Worm (Caenorhabditis elegans): ENCODE measurements around the gene zip-12.
A peak's percentile ranks its signal among the peaks of the same experiment; 100 is the strongest.

zip-12 gene

DNA sequence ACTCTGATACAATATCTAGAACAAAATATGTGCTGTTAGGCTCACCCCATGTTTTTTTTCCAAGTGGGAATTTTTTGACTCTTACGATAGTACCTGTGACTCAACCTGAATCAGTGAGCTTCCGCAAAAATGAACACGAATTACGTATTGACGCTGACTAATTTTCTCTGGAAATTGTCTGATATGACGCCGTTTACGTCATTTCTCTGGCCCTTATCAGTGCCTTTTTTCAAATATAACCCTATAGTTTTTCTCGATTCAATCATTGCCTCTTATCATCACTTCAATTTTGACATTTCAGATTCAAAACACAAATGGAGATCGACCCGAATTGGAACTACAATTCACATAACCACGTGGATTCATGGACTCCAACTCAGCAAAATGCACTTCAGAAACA is 8.9 kb upstream of the zip-12 start, which contains the start of gene Y75B8A.28:
Gene Y75B8A.28, plus strand, starts transcription at position 296 of the 400 bp plus-strand sequence.
- TF ChIP-seq xnd-1 (tag; optimal IDR thresholded peaks at IDR 0.05) = no peak
- TF ChIP-seq lin-54 (GFP tag; optimal IDR thresholded peaks at IDR 0.05) = no peak
- TF ChIP-seq nhr-80 (tag; optimal IDR thresholded peaks at IDR 0.05) = peak; percentile 90
- TF ChIP-seq atf-7 (tag; optimal IDR thresholded peaks at IDR 0.05) = peak; percentile 49
- peak; percentile 77 for TF ChIP-seq unc-62 (GFP tag; optimal IDR thresholded peaks at IDR 0.05)
- TF ChIP-seq let-607 (tag; optimal IDR thresholded peaks at IDR 0.05) = peak in 1 of 2 experiments; percentile 26
- peak; percentile 80 for TF ChIP-seq ztf-22 (GFP tag; optimal IDR thresholded peaks at IDR 0.05)
- no peak for TF ChIP-seq cebp-1 (GFP tag; IDR thresholded peaks at IDR 0.05)
- TF ChIP-seq cebp-1 (tag; optimal IDR thresholded peaks at IDR 0.05) = peak; percentile 8

DNA sequence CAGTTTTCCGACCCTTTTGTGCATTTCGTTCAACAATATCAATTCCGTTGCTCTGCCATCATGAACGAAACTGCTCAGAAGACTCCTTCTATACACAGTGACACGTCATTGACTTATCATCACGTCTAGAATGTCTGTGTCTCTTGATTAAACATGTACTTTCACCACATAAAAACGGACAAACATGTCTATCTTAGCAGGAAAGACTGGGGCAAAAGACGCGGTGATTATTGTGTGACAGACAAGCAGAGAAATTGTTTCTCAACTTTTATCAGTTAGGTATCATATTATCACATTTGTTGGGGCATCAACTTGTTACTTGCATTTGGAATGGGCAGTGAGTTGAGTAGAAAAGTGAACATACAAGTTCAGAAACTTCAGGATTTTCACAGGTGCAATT is 2.4 kb upstream of the zip-12 start:
- TF ChIP-seq lin-40 (tag; optimal IDR thresholded peaks at IDR 0.05) (peak; percentile 22), pbrm-1 (GFP tag; IDR thresholded peaks at IDR 0.05) (no peak), T26A5.8 (tag; optimal IDR thresholded peaks at IDR 0.05) (no peak), C06A6.2 (GFP tag; conservative IDR thresholded peaks at IDR 0.05) (no peak), dox-1 (GFP tag; IDR thresholded peaks at IDR 0.05) (peak; percentile 50; the same call in 1 of the 2 replicates), Y79H2A.3 (GFP tag; conservative IDR thresholded peaks at IDR 0.05) (no peak), nfya-1 (tag; optimal IDR thresholded peaks at IDR 0.05; ENCODE audit: borderline replicate concordance, insufficient read depth) (no peak), atf-7 (tag; optimal IDR thresholded peaks at IDR 0.05) (peak; percentile 64), unc-130 (GFP tag; optimal IDR thresholded peaks at IDR 0.05) (no peak), egl-18 (GFP tag; IDR thresholded peaks at IDR 0.05) (no peak), aptf-3 (GFP tag; IDR thresholded peaks at IDR 0.05) (no peak), F10E7.11 (tag; optimal IDR thresholded peaks at IDR 0.05) (no peak), T07F8.4 (tag; optimal IDR thresholded peaks at IDR 0.05) (no peak), F57A8.1 (GFP tag; optimal IDR thresholded peaks at IDR 0.05) (no peak), let-607 (tag; optimal IDR thresholded peaks at IDR 0.05) (peak; percentile 78 to 86), hmg-1.2 (GFP tag; IDR thresholded peaks at IDR 0.05) (peak; percentile 43; the same call in 1 of the 2 replicates), unc-62 (GFP tag; optimal IDR thresholded peaks at IDR 0.05) (no peak), attf-5 (GFP tag; optimal IDR thresholded peaks at IDR 0.05) (peak; percentile 19), nhr-90 (tag; optimal IDR thresholded peaks at IDR 0.05) (peak; percentile 20), lin-26 (GFP tag; IDR thresholded peaks at IDR 0.05) (no peak), attf-6 (GFP tag; IDR thresholded peaks at IDR 0.05) (no peak), B0035.1 (tag; optimal IDR thresholded peaks at IDR 0.05) (no peak), sea-2 (GFP tag; IDR thresholded peaks at IDR 0.05) (no peak), tbp1 (GFP tag; optimal IDR thresholded peaks at IDR 0.05) (peak; percentile 36), ets-4 (GFP tag; optimal IDR thresholded peaks at IDR 0.05) (peak; percentile 41), nhr-80 (tag; optimal IDR thresholded peaks at IDR 0.05) (peak; percentile 91), lsl-1 (GFP tag; optimal IDR thresholded peaks at IDR 0.05) (no peak), ztf-22 (GFP tag; optimal IDR thresholded peaks at IDR 0.05) (no peak), cebp-1 (GFP tag; IDR thresholded peaks at IDR 0.05) (no peak), cebp-1 (tag; optimal IDR thresholded peaks at IDR 0.05) (peak; percentile 49), attf-3 (GFP tag; conservative IDR thresholded peaks at IDR 0.05) (no peak), akir-1 (GFP tag; optimal IDR thresholded peaks at IDR 0.05) (no peak), let-526 (GFP tag; IDR thresholded peaks at IDR 0.05) (no peak)

ce11 chrIII:12331300-12331699 is 3.6 kb downstream of the zip-12 start:
- TF ChIP-seq nfyb-1 (GFP tag; IDR thresholded peaks at IDR 0.05) (peak; percentile 87), ceh-40 (GFP tag; IDR thresholded peaks at IDR 0.05) (no peak)
